Fruit fly (Drosophila melanogaster) whole organism, embryonic: ENCODE data around the gene MED15.

Source experiments
- Antp ChIP-seq: fragments of 200-800 bp; sonication (Bioruptor generic); optimal IDR thresholded peaks from 3 replicates; lab custom pipeline; 2016; ENCODE audit warnings: missing biosample characterization, missing genetic modification characterization
- Bteb2 ChIP-seq: fragments of 200-800 bp; sonication (Bioruptor generic); optimal IDR thresholded peaks from 2 replicates; lab custom pipeline; 2016; ENCODE audit warnings: missing biosample characterization, missing genetic modification characterization
- CG10209 ChIP-seq: fragments of 200-800 bp; sonication (Bioruptor generic); optimal IDR thresholded peaks from 3 replicates; lab custom pipeline; 2017; ENCODE audit warnings: missing biosample characterization, mild to moderate bottlenecking, missing genetic modification characterization, missing genetic modification reagents
- CG10267 ChIP-seq: fragments of 200-800 bp; sonication (Bioruptor generic); optimal IDR thresholded peaks from 2 replicates; lab custom pipeline; 2018; ENCODE audit warnings: missing biosample characterization, mild to moderate bottlenecking, missing genetic modification characterization, moderate library complexity
- CG13287 ChIP-seq: fragments of 200-800 bp; sonication (Bioruptor generic); IDR thresholded peaks from 2 replicates; pipeline ENCODE4 v1.3.6; 2022; ENCODE audit warnings: missing biosample characterization, missing genetic modification characterization; ENCODE audit not compliant: partially characterized antibody
- CG14710 ChIP-seq: fragments of 200-800 bp; sonication (Bioruptor generic); optimal IDR thresholded peaks from 3 replicates; lab custom pipeline; 2019; ENCODE audit warnings: missing biosample characterization, mild to moderate bottlenecking, missing genetic modification characterization, moderate library complexity
- CG1529 ChIP-seq: fragments of 200-800 bp; sonication (Bioruptor generic); optimal IDR thresholded peaks from 3 replicates; lab custom pipeline; 2018; ENCODE audit warnings: missing biosample characterization, missing genetic modification characterization
- CG1603 ChIP-seq: fragments of 200-800 bp; sonication (Bioruptor generic); optimal IDR thresholded peaks from 2 replicates; lab custom pipeline; 2019; ENCODE audit warnings: missing biosample characterization, mild to moderate bottlenecking, missing genetic modification characterization, moderate library complexity
- CG17385 ChIP-seq: fragments of 200-800 bp; sonication (Bioruptor generic); optimal IDR thresholded peaks from 3 replicates; lab custom pipeline; 2018; ENCODE audit warnings: missing biosample characterization, mild to moderate bottlenecking, missing genetic modification characterization
- CG1832 ChIP-seq: fragments of 200-800 bp; sonication (Bioruptor generic); optimal IDR thresholded peaks from 2 replicates; lab custom pipeline; 2017; ENCODE audit warnings: missing biosample characterization, mild to moderate bottlenecking, missing genetic modification characterization, inconsistent platforms
- CG18764 ChIP-seq: fragments of 200-800 bp; sonication (Bioruptor generic); optimal IDR thresholded peaks from 3 replicates; lab custom pipeline; 2016; ENCODE audit warnings: missing biosample characterization, missing genetic modification characterization
- CG3065 ChIP-seq: fragments of 200-800 bp; sonication (Bioruptor generic); optimal IDR thresholded peaks from 2 replicates; lab custom pipeline; 2016; ENCODE audit warnings: missing biosample characterization, missing genetic modification characterization
- CG3163 ChIP-seq: fragments of 200-800 bp; sonication (Bioruptor generic); optimal IDR thresholded peaks from 3 replicates; lab custom pipeline; 2016; ENCODE audit warnings: missing biosample characterization, missing genetic modification characterization
- CG4328 ChIP-seq: fragments of 200-800 bp; sonication (Bioruptor generic); optimal IDR thresholded peaks from 3 replicates; lab custom pipeline; 2017; ENCODE audit warnings: missing biosample characterization, missing genetic modification reagents, missing genetic modification characterization
- CG43689 ChIP-seq: fragments of 200-800 bp; sonication (Bioruptor generic); IDR thresholded peaks from 2 replicates; pipeline ENCODE4 v1.3.6; 2022; ENCODE audit warnings: missing biosample characterization, missing genetic modification characterization
- CG4820 ChIP-seq: fragments of 200-800 bp; sonication (Bioruptor generic); optimal IDR thresholded peaks from 3 replicates; lab custom pipeline; 2016; ENCODE audit warnings: missing biosample characterization, missing genetic modification characterization
- CG7556 ChIP-seq: fragments of 200-800 bp; sonication (Bioruptor generic); optimal IDR thresholded peaks from 2 replicates; lab custom pipeline; 2017; ENCODE audit warnings: missing biosample characterization, mild to moderate bottlenecking, missing genetic modification characterization
- CG8281 ChIP-seq: fragments of 200-800 bp; sonication (Bioruptor generic); optimal IDR thresholded peaks from 2 replicates; lab custom pipeline; 2018; ENCODE audit warnings: missing biosample characterization, mild to moderate bottlenecking, missing genetic modification characterization, moderate library complexity
- CG9437 ChIP-seq: fragments of 200-800 bp; sonication (Bioruptor generic); optimal IDR thresholded peaks from 2 replicates; lab custom pipeline; 2018; ENCODE audit warnings: missing biosample characterization, mild to moderate bottlenecking, missing genetic modification characterization
- CG9876 ChIP-seq: fragments of 200-800 bp; sonication (Bioruptor generic); optimal IDR thresholded peaks from 2 replicates; lab custom pipeline; 2016; ENCODE audit warnings: missing biosample characterization, missing genetic modification characterization
- D19B ChIP-seq: fragments of 200-800 bp; sonication (Bioruptor generic); optimal IDR thresholded peaks from 2 replicates; lab custom pipeline; 2017; ENCODE audit warnings: missing biosample characterization, mild to moderate bottlenecking, missing genetic modification characterization
- Deaf1 ChIP-seq: fragments of 200-800 bp; optimal IDR thresholded peaks from 3 replicates; lab custom pipeline; 2019; ENCODE audit warnings: missing biosample characterization, mild to moderate bottlenecking, missing genetic modification characterization, moderate library complexity
- Dfd ChIP-seq, 2 experiments: fragments of >200 bp; optimal IDR thresholded peaks; 2 replicates each; lab custom pipeline; 2017; ENCODE audit warnings: missing biosample characterization in 2 of 2, missing genetic modification characterization in 2 of 2
- E2f1 ChIP-seq: fragments of 200-800 bp; sonication (Bioruptor generic); IDR thresholded peaks from 2 replicates; pipeline ENCODE4 v1.3.6; 2022; ENCODE audit warnings: missing biosample characterization, missing genetic modification characterization
- HLH54F ChIP-seq: fragments of 200-800 bp; sonication (Bioruptor generic); optimal IDR thresholded peaks from 3 replicates; lab custom pipeline; 2016; ENCODE audit warnings: missing biosample characterization, missing genetic modification characterization
- HmgD ChIP-seq: fragments of 200-800 bp; sonication (Bioruptor generic); optimal IDR thresholded peaks from 3 replicates; lab custom pipeline; 2016; ENCODE audit warnings: missing biosample characterization, missing genetic modification characterization
- Med ChIP-seq: fragments of 200-800 bp; sonication (Bioruptor generic); peaks from one replicate; lab custom pipeline; 2016; ENCODE audit warnings: missing biosample characterization, missing genetic modification characterization, mild to moderate bottlenecking, inconsistent platforms, moderate library complexity
- Meics ChIP-seq: fragments of 200-800 bp; sonication (Bioruptor generic); optimal IDR thresholded peaks from 2 replicates; lab custom pipeline; 2017; ENCODE audit warnings: missing biosample characterization, mild to moderate bottlenecking, missing genetic modification characterization
- Mes4 ChIP-seq: fragments of 200-800 bp; sonication (Bioruptor generic); optimal IDR thresholded peaks from 2 replicates; lab custom pipeline; 2016; ENCODE audit warnings: missing biosample characterization, missing genetic modification characterization
- NC2α ChIP-seq: fragments of 200-800 bp; sonication (Bioruptor generic); optimal IDR thresholded peaks from 2 replicates; lab custom pipeline; 2016; ENCODE audit warnings: missing biosample characterization, missing genetic modification characterization
- NFAT ChIP-seq: fragments of 200-800 bp; sonication (Bioruptor generic); IDR thresholded peaks from 2 replicates; pipeline ENCODE4 v1.3.6; 2022; ENCODE audit warnings: missing biosample characterization, missing genetic modification characterization
- Nf-YA ChIP-seq: fragments of 200-800 bp; sonication (Bioruptor generic); IDR thresholded peaks from 2 replicates; pipeline ENCODE4 v1.3.6; 2022; ENCODE audit warnings: missing biosample characterization, missing genetic modification characterization
- Sox100B ChIP-seq: fragments of 200-800 bp; sonication (Bioruptor generic); optimal IDR thresholded peaks from 3 replicates; lab custom pipeline; 2018; ENCODE audit warnings: missing biosample characterization, mild to moderate bottlenecking, missing genetic modification characterization
- Spps ChIP-seq: fragments of 200-800 bp; sonication (Bioruptor generic); optimal IDR thresholded peaks from 2 replicates; lab custom pipeline; 2018; ENCODE audit warnings: missing biosample characterization, mild to moderate bottlenecking, missing genetic modification characterization
- al ChIP-seq: fragments of 200-800 bp; sonication (Bioruptor generic); IDR thresholded peaks from 2 replicates; pipeline ENCODE4 v1.3.6; 2022; ENCODE audit warnings: missing biosample characterization, missing genetic modification characterization
- br ChIP-seq: fragments of >200 bp; optimal IDR thresholded peaks from 2 replicates; lab custom pipeline; 2017
- dan ChIP-seq: fragments of 200-800 bp; sonication (Bioruptor generic); IDR thresholded peaks from 2 replicates; pipeline ENCODE4 v1.3.6; 2022; ENCODE audit warnings: missing biosample characterization, missing genetic modification characterization
- disco-r ChIP-seq: fragments of 200-800 bp; sonication (Bioruptor generic); optimal IDR thresholded peaks from 2 replicates; lab custom pipeline; 2016; ENCODE audit warnings: missing biosample characterization, missing genetic modification characterization
- dpn ChIP-seq, 2 experiments: fragments of 200-800 bp; sonication (Bioruptor generic); optimal IDR thresholded peaks; 3 replicates each; lab custom pipeline; 2016; ENCODE audit warnings: missing biosample characterization in 2 of 2, missing genetic modification characterization in 2 of 2
- dysf ChIP-seq: fragments of 200-800 bp; sonication (Bioruptor generic); IDR thresholded peaks from 3 replicates; pipeline ENCODE4 v1.3.6; 2022; ENCODE audit warnings: missing biosample characterization, missing genetic modification characterization
- gt ChIP-seq: fragments of 200-800 bp; sonication (Bioruptor generic); IDR thresholded peaks from 2 replicates; pipeline ENCODE4 v1.3.6; 2022; ENCODE audit warnings: missing biosample characterization, missing genetic modification characterization
- hb ChIP-seq: fragments of 200-800 bp; sonication (Bioruptor generic); IDR thresholded peaks from 3 replicates; pipeline ENCODE4 v1.3.6; 2022; ENCODE audit warnings: missing biosample characterization, missing genetic modification characterization; ENCODE audit not compliant: partially characterized antibody
- ind ChIP-seq: fragments of 200-800 bp; sonication (Bioruptor generic); optimal IDR thresholded peaks from 3 replicates; lab custom pipeline; 2016; ENCODE audit warnings: missing biosample characterization, missing genetic modification characterization
- nau ChIP-seq: fragments of 200-800 bp; sonication (Bioruptor generic); optimal IDR thresholded peaks from 3 replicates; lab custom pipeline; 2017; ENCODE audit warnings: missing biosample characterization, mild to moderate bottlenecking, missing genetic modification characterization, missing genetic modification reagents
- org-1 ChIP-seq: fragments of 200-800 bp; sonication (Bioruptor generic); optimal IDR thresholded peaks from 2 replicates; lab custom pipeline; 2017; ENCODE audit warnings: missing biosample characterization, missing genetic modification characterization
- sc ChIP-seq, 3 experiments: fragments of >200 bp in 2 of 3; fragments of 200-800 bp in 1 of 3; sonication (Bioruptor generic) in 1 of 3; optimal IDR thresholded peaks; 2 replicates in 2 of 3; 3 replicates in 1 of 3; lab custom pipeline; 2017; ENCODE audit warnings: mild to moderate bottlenecking in 1 of 3, missing biosample characterization in 1 of 3, missing genetic modification characterization in 1 of 3, missing genetic modification reagents in 1 of 3
- schlank ChIP-seq: fragments of 200-800 bp; sonication (Bioruptor generic); optimal IDR thresholded peaks from 2 replicates; lab custom pipeline; 2018; ENCODE audit warnings: missing biosample characterization, mild to moderate bottlenecking, missing genetic modification characterization
- shn ChIP-seq: fragments of 200-800 bp; sonication (Bioruptor generic); optimal IDR thresholded peaks from 3 replicates; lab custom pipeline; 2016; ENCODE audit warnings: missing biosample characterization, missing genetic modification characterization
- sim ChIP-seq: fragments of 200-800 bp; sonication (Bioruptor generic); IDR thresholded peaks from 2 replicates; pipeline ENCODE4 v1.3.6; 2022; ENCODE audit warnings: missing biosample characterization, missing genetic modification characterization
- sima ChIP-seq: fragments of 200-800 bp; sonication (Bioruptor generic); optimal IDR thresholded peaks from 2 replicates; lab custom pipeline; 2016; ENCODE audit warnings: missing biosample characterization, missing genetic modification characterization
- toy ChIP-seq: fragments of 200-800 bp; sonication (Bioruptor generic); IDR thresholded peaks from 2 replicates; pipeline ENCODE4 v1.3.6; 2022; ENCODE audit warnings: missing biosample characterization, missing genetic modification characterization
- wor ChIP-seq: fragments of 200-800 bp; sonication (Bioruptor generic); IDR thresholded peaks from 2 replicates; pipeline ENCODE4 v1.3.6; 2022; ENCODE audit warnings: missing biosample characterization, missing genetic modification characterization

MED15 gene

DNA sequence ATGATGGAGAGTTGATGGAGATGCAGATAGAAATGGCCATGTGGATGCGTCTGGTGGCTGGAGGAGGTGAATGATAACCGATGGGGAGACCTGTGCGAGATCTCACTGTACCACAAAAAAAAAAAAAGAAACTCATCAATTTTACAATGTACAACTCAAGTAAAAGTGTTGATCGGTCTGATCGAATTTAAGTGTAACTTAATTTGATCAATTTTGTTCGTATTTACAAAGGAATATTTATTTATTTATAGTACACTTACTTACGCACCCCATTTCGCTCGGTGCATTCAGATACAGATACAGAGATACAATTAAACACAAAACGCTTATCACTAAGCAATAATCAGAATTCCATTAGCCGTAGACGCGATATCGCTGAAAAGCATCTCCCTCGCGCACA is 49.9 kb downstream of the MED15 start (continued):
- TF ChIP-seq Antp (GFP tag; lab: Kevin White, UChicago) = peak; percentile 20
- peak; percentile 10; the same call in 1 of the 2 replicates for TF ChIP-seq gt (GFP tag; lab: Robert Waterston, UW)
- peak; percentile 22 for TF ChIP-seq org-1 (GFP tag; lab: Kevin White, UChicago)
- no peak for TF ChIP-seq sc (optimal IDR thresholded peaks at IDR 0.05; lab: Kevin White, UChicago)
- no peak for TF ChIP-seq sc (GFP tag; optimal IDR thresholded peaks at IDR 0.05; lab: Kevin White, UChicago)
- no peak for TF ChIP-seq Mes4
- TF ChIP-seq Bteb2 (GFP tag; lab: Kevin White, UChicago) = peak; percentile 35
- peak; percentile 74 for TF ChIP-seq sim (GFP tag; lab: Robert Waterston, UW)
- TF ChIP-seq disco-r = peak; percentile 18
- TF ChIP-seq dysf (GFP tag; lab: Robert Waterston, UW) = peak; percentile 40; the same call in 1 of the 3 replicates
- TF ChIP-seq Sox100B (GFP tag; lab: Kevin White, UChicago) = peak; percentile 58
- TF ChIP-seq CG10267 (tag; lab: Kevin White, UChicago) = peak; percentile 55
- TF ChIP-seq CG1832 (GFP tag; lab: Kevin White, UChicago) = no peak
- TF ChIP-seq sima (GFP tag; lab: Kevin White, UChicago) = no peak
- no peak for TF ChIP-seq Meics
- no peak for TF ChIP-seq CG8281 (tag; lab: Kevin White, UChicago)
- TF ChIP-seq NFAT (GFP tag; lab: Robert Waterston, UW) = no peak
- no peak for TF ChIP-seq CG3163 (GFP tag; lab: Kevin White, UChicago)
- no peak for TF ChIP-seq wor (GFP tag; lab: Robert Waterston, UW)
- no peak for TF ChIP-seq Dfd (GFP tag; optimal IDR thresholded peaks at IDR 0.05; lab: Kevin White, UChicago)
- no peak for TF ChIP-seq toy (GFP tag; lab: Robert Waterston, UW)
- peak; percentile 38 for TF ChIP-seq CG18764
- no peak for TF ChIP-seq hb (GFP tag; lab: Robert Waterston, UW)
- no peak for TF ChIP-seq CG13287 (GFP tag; lab: Robert Waterston, UW)
- peak; percentile 7 for TF ChIP-seq NC2α (GFP tag; lab: Kevin White, UChicago)
- TF ChIP-seq D19B = no peak
- peak; percentile 52; the same call in 1 of the 2 replicates for TF ChIP-seq E2f1 (GFP tag; lab: Robert Waterston, UW)
- TF ChIP-seq CG1603 (tag; lab: Kevin White, UChicago) = peak; percentile 45
- peak; percentile 27 for TF ChIP-seq CG7556 (GFP tag; lab: Kevin White, UChicago)
- TF ChIP-seq CG4328 (GFP tag; lab: Kevin White, UChicago) = no peak
- no peak for TF ChIP-seq Deaf1 (tag; lab: Kevin White, UChicago)
- TF ChIP-seq CG9876 = no peak
- TF ChIP-seq CG3065 (GFP tag; lab: Kevin White, UChicago) = no peak
- TF ChIP-seq al (GFP tag; lab: Robert Waterston, UW) = no peak
- TF ChIP-seq Spps (tag; lab: Kevin White, UChicago) = peak; percentile 53
- peak; percentile 62 for TF ChIP-seq CG10209
- peak; percentile 32 for TF ChIP-seq CG9437 (GFP tag; lab: Kevin White, UChicago)
- TF ChIP-seq CG1529 (GFP tag; lab: Kevin White, UChicago) = peak; percentile 61
- TF ChIP-seq ind (GFP tag; lab: Kevin White, UChicago) = peak; percentile 63
- peak; percentile 25 for TF ChIP-seq HLH54F
- peak; percentile 16 for TF ChIP-seq Med (GFP tag; lab: Kevin White, UChicago)
- TF ChIP-seq CG14710 = peak; percentile 45
- no peak for TF ChIP-seq CG43689 (GFP tag; lab: Robert Waterston, UW)
- TF ChIP-seq CG17385 (GFP tag; lab: Kevin White, UChicago) = peak; percentile 16
- TF ChIP-seq HmgD (GFP tag; lab: Kevin White, UChicago) = no peak
- peak; percentile 60 for TF ChIP-seq CG4820 (GFP tag; lab: Kevin White, UChicago)
- peak in 1 of 2 experiments; percentile 32 for TF ChIP-seq dpn (GFP tag; optimal IDR thresholded peaks at IDR 0.05; lab: Kevin White, UChicago)
- TF ChIP-seq dan = peak; percentile 47; the same call in 1 of the 2 replicates
- TF ChIP-seq br (lab: Kevin White, UChicago) = no peak
- TF ChIP-seq shn (GFP tag; lab: Kevin White, UChicago) = no peak
- no peak for TF ChIP-seq schlank (tag; lab: Kevin White, UChicago)
- peak; percentile 34; the same call in 1 of the 2 replicates for TF ChIP-seq Nf-YA (GFP tag; lab: Robert Waterston, UW)
- no peak for TF ChIP-seq nau (GFP tag; lab: Kevin White, UChicago)
